Fruit fly (Drosophila melanogaster) whole organism, wandering third instar larva: ENCODE results near the gene CG7367.
A peak's percentile ranks its signal among the peaks of the same experiment; 100 is the strongest.
"Not testable (repeated sequence)": the region's sequence is repeated elsewhere in the genome, so short reads cannot be mapped to it uniquely, and the experiment has no call there.

ENCODE experiments used
- CrebA ChIP-seq: fragments of 200-800 bp; sonication (Bioruptor generic); optimal IDR thresholded peaks from 2 replicates; lab custom pipeline; 2016; ENCODE audit warnings: missing biosample characterization, mild to moderate bottlenecking, missing genetic modification characterization, borderline replicate concordance
- GATAd ChIP-seq: sonication (Bioruptor generic); optimal IDR thresholded peaks from 2 replicates; lab custom pipeline; 2016; ENCODE audit warnings: missing biosample characterization, missing genetic modification characterization
- Hnf4 ChIP-seq: fragments of 200-800 bp; sonication (Bioruptor generic); optimal IDR thresholded peaks from 2 replicates; lab custom pipeline; 2016; ENCODE audit warnings: missing biosample characterization, mild to moderate bottlenecking, missing genetic modification characterization
- Mio ChIP-seq: sonication (Bioruptor generic); optimal IDR thresholded peaks from 2 replicates; lab custom pipeline; 2016; ENCODE audit warnings: missing biosample characterization, missing genetic modification characterization
- Myc ChIP-seq: fragments of >200 bp; optimal IDR thresholded peaks from 2 replicates; lab custom pipeline; 2017
- Rel ChIP-seq, 2 experiments: fragments of 200-800 bp; sonication (Bioruptor generic) in 1 of 2; optimal IDR thresholded peaks; 2 replicates in 1 of 2; 3 replicates in 1 of 2; lab custom pipeline; 2016 to 2019; ENCODE audit warnings: mild to moderate bottlenecking in 2 of 2, missing biosample characterization in 2 of 2, missing genetic modification characterization in 2 of 2, moderate library complexity in 1 of 2
- ey ChIP-seq: fragments of 200-800 bp; sonication (Bioruptor generic); optimal IDR thresholded peaks from 2 replicates; lab custom pipeline; 2016; ENCODE audit warnings: missing biosample characterization, missing genetic modification characterization
- h ChIP-seq: fragments of 200-800 bp; sonication (Bioruptor generic); optimal IDR thresholded peaks from 3 replicates; lab custom pipeline; 2016; ENCODE audit warnings: missing biosample characterization, mild to moderate bottlenecking, missing genetic modification characterization
- sv ChIP-seq: fragments of 200-800 bp; sonication (Bioruptor generic); optimal IDR thresholded peaks from 3 replicates; lab custom pipeline; 2016; ENCODE audit warnings: missing biosample characterization, missing genetic modification characterization
- usp ChIP-seq: fragments of >200 bp; optimal IDR thresholded peaks from 2 replicates; lab custom pipeline; 2017; ENCODE audit warnings: missing biosample characterization, missing genetic modification characterization

Gene CG7367

dm6 chr2L:7984059-7984800, 55.4 kb downstream of the CG7367 start, which contains the start of gene Snoo (continued):
- TF ChIP-seq ey (GFP tag; lab: Kevin White, UChicago) (no peak), Myc (lab: Kevin White, UChicago) (no peak), Mio (GFP tag; lab: Kevin White, UChicago) (no peak), Rel (GFP tag; optimal IDR thresholded peaks at IDR 0.05; lab: Kevin White, UChicago) (no peak), Rel (tag; optimal IDR thresholded peaks at IDR 0.05; lab: Kevin White, UChicago) (peak; percentile 57), h (GFP tag; lab: Kevin White, UChicago) (peak; percentile 32), usp (GFP tag; lab: Kevin White, UChicago) (no peak), CrebA (GFP tag; lab: Kevin White, UChicago) (peak; percentile 81)
- TF ChIP-seq, all 38 proteins: peak for 11

dm6 chr2L:7983646-7984045, 55.9 kb downstream of the CG7367 start, which contains the start of gene CG7231:
CG7231 (plus strand) TSS chr2L:7983946.
- TF ChIP-seq Hnf4, sv, GATAd (GFP tag; lab: Kevin White, UChicago): not testable (repeated sequence)
